Fruit fly (Drosophila melanogaster) whole organism, embryonic: Measurements from ENCODE around the gene CG31019.

Experiments used
- CG18764 ChIP-seq: fragments of 200-800 bp; sonication (Bioruptor generic); optimal IDR thresholded peaks from 3 replicates; lab custom pipeline; 2016; ENCODE audit warnings: missing biosample characterization, missing genetic modification characterization
- sd ChIP-seq: fragments of 200-800 bp; sonication (Bioruptor generic); optimal IDR thresholded peaks from 3 replicates; lab custom pipeline; 2018; ENCODE audit warnings: missing biosample characterization, mild to moderate bottlenecking, missing genetic modification characterization, moderate library complexity

DNA sequence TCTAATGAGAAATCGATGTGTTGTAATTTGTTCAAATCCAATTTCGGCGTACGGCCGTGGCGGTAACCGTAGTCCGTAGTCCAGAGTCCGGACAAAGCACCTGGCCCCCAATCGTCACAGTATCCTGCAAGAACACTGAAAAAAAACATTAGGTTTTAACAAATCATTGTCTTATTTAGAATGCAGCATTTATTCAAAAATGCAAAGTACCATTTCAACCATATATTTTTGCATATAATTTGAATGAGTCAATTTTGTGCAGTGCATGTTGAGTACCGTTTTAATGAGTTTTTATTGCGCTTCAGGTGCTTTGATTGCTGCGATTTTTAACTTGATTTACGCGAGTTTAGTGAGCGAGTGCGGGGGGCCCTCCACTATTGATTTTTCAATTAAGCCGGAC is 35.6 kb upstream of the CG31019 start:
- TF ChIP-seq CG18764 (GFP tag; lab: Kevin White, UChicago) (no peak), sd (no peak)
